Fruit fly (Drosophila melanogaster) whole organism, embryonic: ENCODE results near the gene CG7953.

Source experiments
- B-H2 ChIP-seq: fragments of 200-800 bp; sonication (Bioruptor generic); optimal IDR thresholded peaks from 2 replicates; lab custom pipeline; 2018; ENCODE audit warnings: missing biosample characterization, mild to moderate bottlenecking, missing genetic modification characterization
- CG13123 ChIP-seq: fragments of 200-800 bp; sonication (Bioruptor generic); optimal IDR thresholded peaks from 2 replicates; lab custom pipeline; 2016; ENCODE audit warnings: missing biosample characterization, missing genetic modification characterization
- CG13775 ChIP-seq: fragments of 200-800 bp; sonication (Bioruptor generic); optimal IDR thresholded peaks from 3 replicates; lab custom pipeline; 2017; ENCODE audit warnings: missing biosample characterization, mild to moderate bottlenecking, missing genetic modification characterization
- CG15073 ChIP-seq: fragments of 200-800 bp; sonication (Bioruptor generic); optimal IDR thresholded peaks from 2 replicates; lab custom pipeline; 2016; ENCODE audit warnings: missing biosample characterization, missing genetic modification characterization
- CG15601 ChIP-seq: fragments of 200-800 bp; sonication (Bioruptor generic); optimal IDR thresholded peaks from 3 replicates; lab custom pipeline; 2019; ENCODE audit warnings: missing biosample characterization, mild to moderate bottlenecking, missing genetic modification characterization, moderate library complexity
- CG2199 ChIP-seq: fragments of 200-800 bp; sonication (Bioruptor generic); IDR thresholded peaks from 3 replicates; pipeline ENCODE4 v1.3.6; 2022; ENCODE audit warnings: missing biosample characterization, missing genetic modification characterization
- CG3163 ChIP-seq: fragments of 200-800 bp; sonication (Bioruptor generic); optimal IDR thresholded peaks from 3 replicates; lab custom pipeline; 2016; ENCODE audit warnings: missing biosample characterization, missing genetic modification characterization
- CG34376 ChIP-seq: fragments of 200-800 bp; sonication (Bioruptor generic); optimal IDR thresholded peaks from 2 replicates; lab custom pipeline; 2018; ENCODE audit warnings: missing biosample characterization, mild to moderate bottlenecking, missing genetic modification characterization
- CG7357 ChIP-seq: fragments of 200-800 bp; sonication (Bioruptor generic); IDR thresholded peaks from 3 replicates; pipeline ENCODE4 v1.3.6; 2022; ENCODE audit warnings: missing biosample characterization, missing genetic modification characterization
- CG7745 ChIP-seq: fragments of 200-800 bp; sonication (Bioruptor generic); optimal IDR thresholded peaks from 2 replicates; lab custom pipeline; 2018; ENCODE audit warnings: missing biosample characterization, mild to moderate bottlenecking, missing genetic modification characterization, moderate library complexity
- Deaf1 ChIP-seq: fragments of 200-800 bp; optimal IDR thresholded peaks from 3 replicates; lab custom pipeline; 2019; ENCODE audit warnings: missing biosample characterization, mild to moderate bottlenecking, missing genetic modification characterization, moderate library complexity
- Doc2 ChIP-seq: fragments of 200-800 bp; sonication (Bioruptor generic); IDR thresholded peaks from 2 replicates; pipeline ENCODE4 v1.3.6; 2022; ENCODE audit warnings: missing biosample characterization, missing genetic modification characterization
- Fer1 ChIP-seq: fragments of 200-800 bp; sonication (Bioruptor generic); optimal IDR thresholded peaks from 2 replicates; lab custom pipeline; 2017; ENCODE audit warnings: missing biosample characterization, mild to moderate bottlenecking, missing genetic modification characterization
- Fer2 ChIP-seq: fragments of 200-800 bp; sonication (Bioruptor generic); optimal IDR thresholded peaks from 2 replicates; lab custom pipeline; 2018; ENCODE audit warnings: missing biosample characterization, mild to moderate bottlenecking, missing genetic modification characterization, moderate library complexity
- Gug ChIP-seq: fragments of 200-800 bp; sonication (Bioruptor generic); IDR thresholded peaks from 4 replicates; pipeline ENCODE4 v1.3.6; 2022; ENCODE audit warnings: missing biosample characterization, missing genetic modification characterization
- Hsf ChIP-seq: fragments of 200-800 bp; sonication (Bioruptor generic); optimal IDR thresholded peaks from 3 replicates; lab custom pipeline; 2016; ENCODE audit warnings: missing biosample characterization, missing genetic modification characterization
- Lhr ChIP-seq: fragments of 200-800 bp; sonication (Bioruptor generic); optimal IDR thresholded peaks from 3 replicates; lab custom pipeline; 2017; ENCODE audit warnings: mild to moderate bottlenecking, missing biosample characterization, missing genetic modification reagents, missing genetic modification characterization
- Lpt ChIP-seq: fragments of >200 bp; optimal IDR thresholded peaks from 2 replicates; lab custom pipeline; 2018; ENCODE audit warnings: missing biosample characterization, missing genetic modification characterization
- Mad ChIP-seq: fragments of 200-800 bp; sonication (Bioruptor generic); optimal IDR thresholded peaks from 2 replicates; lab custom pipeline; 2016; ENCODE audit warnings: missing biosample characterization, missing genetic modification characterization
- Med ChIP-seq: fragments of 200-800 bp; sonication (Bioruptor generic); peaks from one replicate; lab custom pipeline; 2016; ENCODE audit warnings: missing biosample characterization, missing genetic modification characterization, mild to moderate bottlenecking, inconsistent platforms, moderate library complexity
- Oaz ChIP-seq: fragments of 200-800 bp; sonication (Bioruptor generic); IDR thresholded peaks from 2 replicates; pipeline ENCODE4 v1.3.6; 2022; ENCODE audit warnings: missing biosample characterization, missing genetic modification characterization
- Rx ChIP-seq: fragments of 200-800 bp; sonication (Bioruptor generic); IDR thresholded peaks from 2 replicates; pipeline ENCODE4 v1.3.6; 2022; ENCODE audit warnings: missing biosample characterization, missing genetic modification characterization
- amos ChIP-seq: fragments of 200-800 bp; sonication (Bioruptor generic); IDR thresholded peaks from 2 replicates; pipeline ENCODE4 v1.3.6; 2022; ENCODE audit warnings: missing biosample characterization, missing genetic modification characterization; ENCODE audit not compliant: partially characterized antibody
- chinmo ChIP-seq: fragments of 200-800 bp; sonication (Bioruptor generic); IDR thresholded peaks from 4 replicates; pipeline ENCODE4 v1.3.6; 2022; ENCODE audit warnings: missing biosample characterization, missing genetic modification characterization; ENCODE audit not compliant: partially characterized antibody
- dan ChIP-seq: fragments of 200-800 bp; sonication (Bioruptor generic); IDR thresholded peaks from 2 replicates; pipeline ENCODE4 v1.3.6; 2022; ENCODE audit warnings: missing biosample characterization, missing genetic modification characterization
- ems ChIP-seq: fragments of 200-800 bp; sonication (Bioruptor generic); optimal IDR thresholded peaks from 3 replicates; lab custom pipeline; 2016; ENCODE audit warnings: missing biosample characterization, missing genetic modification characterization
- esg ChIP-seq: fragments of 200-800 bp; sonication (Bioruptor generic); conservative IDR thresholded peaks from 2 replicates; pipeline ENCODE4 v1.3.6; 2022; ENCODE audit warnings: missing biosample characterization, missing genetic modification characterization
- exex ChIP-seq: fragments of 200-800 bp; sonication (Bioruptor generic); optimal IDR thresholded peaks from 4 replicates; lab custom pipeline; 2018; ENCODE audit warnings: missing biosample characterization, mild to moderate bottlenecking, missing genetic modification characterization, moderate library complexity
- grn ChIP-seq: fragments of 200-800 bp; sonication (Bioruptor generic); optimal IDR thresholded peaks from 3 replicates; lab custom pipeline; 2017; ENCODE audit warnings: missing biosample characterization, missing genetic modification characterization
- knrl ChIP-seq: fragments of 200-800 bp; sonication (Bioruptor generic); IDR thresholded peaks from 3 replicates; pipeline ENCODE4 v1.3.6; 2022; ENCODE audit warnings: missing biosample characterization, missing genetic modification characterization; ENCODE audit not compliant: partially characterized antibody
- mam ChIP-seq: fragments of 200-800 bp; sonication (Bioruptor generic); optimal IDR thresholded peaks from 3 replicates; lab custom pipeline; 2016; ENCODE audit warnings: missing biosample characterization, missing genetic modification characterization
- nerfin-1 ChIP-seq: fragments of 200-800 bp; sonication (Bioruptor generic); optimal IDR thresholded peaks from 3 replicates; lab custom pipeline; 2019; ENCODE audit warnings: missing biosample characterization, mild to moderate bottlenecking, missing genetic modification characterization, moderate library complexity
- oc ChIP-seq: fragments of 200-800 bp; sonication (Bioruptor generic); optimal IDR thresholded peaks from 2 replicates; lab custom pipeline; 2018; ENCODE audit warnings: missing biosample characterization, mild to moderate bottlenecking, missing genetic modification characterization, moderate library complexity
- otp ChIP-seq: fragments of 200-800 bp; sonication (Bioruptor generic); IDR thresholded peaks from 3 replicates; pipeline ENCODE4, ENCODE4 v1.3.6; 2022; ENCODE audit warnings: missing biosample characterization, missing genetic modification characterization
- pzg ChIP-seq: fragments of 200-800 bp; sonication (Bioruptor generic); optimal IDR thresholded peaks from 3 replicates; lab custom pipeline; 2018; ENCODE audit warnings: missing biosample characterization, mild to moderate bottlenecking, missing genetic modification characterization, moderate library complexity
- run ChIP-seq: fragments of 200-800 bp; sonication (Bioruptor generic); optimal IDR thresholded peaks from 3 replicates; lab custom pipeline; 2018; ENCODE audit warnings: missing biosample characterization, mild to moderate bottlenecking, missing genetic modification characterization
- sd ChIP-seq: fragments of 200-800 bp; sonication (Bioruptor generic); optimal IDR thresholded peaks from 3 replicates; lab custom pipeline; 2018; ENCODE audit warnings: missing biosample characterization, mild to moderate bottlenecking, missing genetic modification characterization, moderate library complexity
- sima ChIP-seq: fragments of 200-800 bp; sonication (Bioruptor generic); optimal IDR thresholded peaks from 2 replicates; lab custom pipeline; 2016; ENCODE audit warnings: missing biosample characterization, missing genetic modification characterization
- sug ChIP-seq: fragments of 200-800 bp; optimal IDR thresholded peaks from 2 replicates; lab custom pipeline; 2019; ENCODE audit warnings: missing biosample characterization, mild to moderate bottlenecking, missing genetic modification characterization, moderate library complexity
- tx ChIP-seq: fragments of 200-800 bp; sonication (Bioruptor generic); optimal IDR thresholded peaks from 2 replicates; lab custom pipeline; 2016; ENCODE audit warnings: missing biosample characterization, missing genetic modification characterization
- vfl ChIP-seq: fragments of 200-800 bp; sonication (Bioruptor generic); optimal IDR thresholded peaks from 2 replicates; lab custom pipeline; 2016; ENCODE audit warnings: missing biosample characterization, missing genetic modification characterization
- zen2 ChIP-seq: fragments of 200-800 bp; sonication (Bioruptor generic); IDR thresholded peaks from 3 replicates; pipeline ENCODE4 v1.3.6; 2022; ENCODE audit warnings: missing biosample characterization, missing genetic modification characterization; ENCODE audit not compliant: partially characterized antibody
- zfh1 ChIP-seq: fragments of 200-800 bp; sonication (Bioruptor generic); IDR thresholded peaks from 3 replicates; pipeline ENCODE4 v1.3.6; 2022; ENCODE audit warnings: missing biosample characterization, missing genetic modification characterization

The CG7953 gene

dm6 chr2L:13878801-13879200 is 31.1 kb downstream of the CG7953 start (continued):
- peak; percentile 33; the same call in 1 of the 4 replicates for TF ChIP-seq Gug (GFP tag; lab: Robert Waterston, UW)
- TF ChIP-seq run (tag; lab: Kevin White, UChicago) = no peak
- TF ChIP-seq Lhr (GFP tag; lab: Kevin White, UChicago) = no peak
- peak; percentile 17 for TF ChIP-seq Mad (GFP tag; lab: Kevin White, UChicago)
- TF ChIP-seq CG13123 (GFP tag; lab: Kevin White, UChicago) = no peak
- no peak for TF ChIP-seq dan (GFP tag; lab: Robert Waterston, UW)
- TF ChIP-seq Fer1 (GFP tag; lab: Kevin White, UChicago) = peak; percentile 45
- TF ChIP-seq otp (GFP tag; lab: Robert Waterston, UW) = peak; percentile 41; the same call in 1 of the 3 replicates
- peak; percentile 20 for TF ChIP-seq ems (GFP tag; lab: Kevin White, UChicago)
- TF ChIP-seq CG15601 (tag; lab: Kevin White, UChicago) = no peak
- peak; percentile 44; the same call in 1 of the 3 replicates for TF ChIP-seq zfh1 (GFP tag; lab: Robert Waterston, UW)
- no peak for TF ChIP-seq mam (GFP tag; lab: Kevin White, UChicago)
- TF ChIP-seq amos (GFP tag; lab: Robert Waterston, UW) = peak; percentile 66; the same call in 1 of the 2 replicates
- TF ChIP-seq Deaf1 (tag; lab: Kevin White, UChicago) = peak; percentile 51
- no peak for TF ChIP-seq sima (GFP tag; lab: Kevin White, UChicago)
- TF ChIP-seq Doc2 (GFP tag; lab: Robert Waterston, UW) = no peak
- TF ChIP-seq, all 482 proteins: peak for 139

- TF ChIP-seq CG15073 (GFP tag; lab: Kevin White, UChicago) (peak; percentile 41), sug (tag; lab: Kevin White, UChicago) (peak; percentile 88), oc (tag; lab: Kevin White, UChicago) (no peak), esg (GFP tag; lab: Robert Waterston, UW) (no peak), pzg (GFP tag; lab: Kevin White, UChicago) (no peak), Lpt (GFP tag; lab: Kevin White, UChicago) (no peak), grn (GFP tag; lab: Kevin White, UChicago) (peak; percentile 76), CG7357 (GFP tag; lab: Robert Waterston, UW) (no peak), CG2199 (GFP tag; lab: Robert Waterston, UW) (0 out of 3 replicates have a peak, but pooled peaks have one; percentile 58), Med (GFP tag; lab: Kevin White, UChicago) (peak; percentile 10), CG13775 (GFP tag; lab: Kevin White, UChicago) (no peak), Fer2 (no peak), Hsf (GFP tag; lab: Kevin White, UChicago) (no peak), vfl (no peak), CG7745 (tag; lab: Kevin White, UChicago) (no peak), exex (tag; lab: Kevin White, UChicago) (peak; percentile 34), B-H2 (no peak), sd (tag; lab: Kevin White, UChicago) (peak; percentile 24), zen2 (GFP tag; lab: Robert Waterston, UW) (no peak), chinmo (0 out of 4 replicates have a peak, but pooled peaks have one; percentile 12), nerfin-1 (tag; lab: Kevin White, UChicago) (no peak), Oaz (GFP tag; lab: Robert Waterston, UW) (no peak), CG3163 (GFP tag; lab: Kevin White, UChicago) (no peak), CG34376 (GFP tag; lab: Kevin White, UChicago) (peak; percentile 17), Rx (GFP tag; lab: Robert Waterston, UW) (no peak), knrl (GFP tag; lab: Robert Waterston, UW) (no peak), tx (no peak)
- TF ChIP-seq, all 482 proteins: peak for 9
Observed at dm6 chr2L:13881387-13881902, 33.7 kb downstream of the CG7953 start.
